Fruit fly (Drosophila melanogaster) whole organism, embryonic: ENCODE data around the gene Osi18.

ENCODE experiments used
- ci ChIP-seq: fragments of 200-800 bp; sonication (Bioruptor generic); IDR thresholded peaks from 3 replicates; pipeline ENCODE4 v1.3.6; 2022; ENCODE audit warnings: missing biosample characterization, missing genetic modification characterization
- luna ChIP-seq: fragments of 200-800 bp; sonication (Bioruptor generic); optimal IDR thresholded peaks from 2 replicates; lab custom pipeline; 2016; ENCODE audit warnings: missing biosample characterization, missing genetic modification characterization

- TF ChIP-seq ci (no peak), luna (GFP tag; lab: Kevin White, UChicago) (no peak)
Measured at dm6 chr3R:6345814-6346213, 15.8 kb downstream of the Osi18 start, which contains the start of the genes SmD2 and CG18048.
